Worm (Caenorhabditis elegans) whole organism, mixed stage, embryonic: ENCODE measurements around the gene F35D2.3.

Experiments
- bed-3 ChIP-seq: fragments of 200-800 bp; sonication (Bioruptor generic); optimal IDR thresholded peaks from 3 replicates; lab custom pipeline; 2018; ENCODE audit warnings: mild to moderate bottlenecking, missing genetic modification characterization, moderate library complexity, missing compliant biosample characterization
- blmp-1 ChIP-seq: fragments of 150-350 bp; optimal IDR thresholded peaks from 2 replicates; lab custom pipeline; 2014; ENCODE audit warnings: missing biosample characterization, missing genetic modification characterization
- ceh-39 ChIP-seq: fragments of 150-350 bp; optimal IDR thresholded peaks from 2 replicates; lab custom pipeline; 2014; ENCODE audit warnings: missing biosample characterization, missing genetic modification characterization
- ceh-43 ChIP-seq: fragments of 200-800 bp; sonication (Bioruptor generic); optimal IDR thresholded peaks from 2 replicates; lab custom pipeline; 2018; ENCODE audit warnings: mild to moderate bottlenecking, missing genetic modification characterization, moderate library complexity, missing compliant biosample characterization
- ces-1 ChIP-seq: fragments of 150-350 bp; optimal IDR thresholded peaks from 2 replicates; lab custom pipeline; 2014; ENCODE audit warnings: missing biosample characterization, missing genetic modification reagents, missing genetic modification characterization
- drap-1 ChIP-seq: fragments of 200-800 bp; sonication (Bioruptor generic); optimal IDR thresholded peaks from 3 replicates; lab custom pipeline; 2018; ENCODE audit warnings: mild to moderate bottlenecking, missing genetic modification characterization, missing compliant biosample characterization
- elt-1 ChIP-seq: sonication (generic microtip); optimal IDR thresholded peaks from 2 replicates; lab custom pipeline; 2017; ENCODE audit warnings: missing genetic modification characterization, mild to moderate bottlenecking, missing compliant biosample characterization, antibody characterized with exemption, moderate library complexity, borderline replicate concordance; ENCODE audit not compliant: insufficient read depth
- elt-3 ChIP-seq: fragments of 150-350 bp; optimal IDR thresholded peaks from 2 replicates; lab custom pipeline; 2014; ENCODE audit warnings: missing biosample characterization, missing genetic modification characterization
- flh-1 ChIP-seq: fragments of 200-800 bp; sonication (Bioruptor generic); optimal IDR thresholded peaks from 2 replicates; lab custom pipeline; 2018; ENCODE audit warnings: mild to moderate bottlenecking, missing genetic modification characterization, moderate library complexity, missing compliant biosample characterization
- hlh-1 ChIP-seq: fragments of 150-350 bp; optimal IDR thresholded peaks from 2 replicates; lab custom pipeline; 2014; ENCODE audit warnings: missing biosample characterization, missing genetic modification reagents, missing genetic modification characterization
- lin-32 ChIP-seq: fragments of 200-800 bp; sonication (Bioruptor generic); optimal IDR thresholded peaks from 2 replicates; lab custom pipeline; 2018; ENCODE audit warnings: mild to moderate bottlenecking, missing genetic modification characterization, missing compliant biosample characterization
- mab-5 ChIP-seq: fragments of 150-350 bp; optimal IDR thresholded peaks from 2 replicates; lab custom pipeline; 2014; ENCODE audit warnings: missing biosample characterization, missing genetic modification characterization
- mep-1 ChIP-seq: fragments of 150-350 bp; optimal IDR thresholded peaks from 2 replicates; lab custom pipeline; 2017; ENCODE audit warnings: missing biosample characterization, missing genetic modification reagents, missing genetic modification characterization, inconsistent platforms
- nhr-237 ChIP-seq: fragments of 150-350 bp; optimal IDR thresholded peaks from 2 replicates; lab custom pipeline; 2014; ENCODE audit warnings: missing biosample characterization, missing genetic modification characterization
- nhr-28 ChIP-seq: fragments of 150-350 bp; optimal IDR thresholded peaks from 2 replicates; lab custom pipeline; 2014; ENCODE audit warnings: missing biosample characterization, missing genetic modification characterization
- nhr-76 ChIP-seq: sonication (generic microtip); optimal IDR thresholded peaks from 2 replicates; lab custom pipeline; 2017; ENCODE audit warnings: missing biosample characterization, missing genetic modification characterization
- pha-4 ChIP-seq: fragments of 150-350 bp; optimal IDR thresholded peaks from 2 replicates; lab custom pipeline; 2018; ENCODE audit warnings: missing biosample characterization, missing genetic modification reagents, missing genetic modification characterization
- sem-2 ChIP-seq: fragments of 200-800 bp; sonication (Bioruptor generic); optimal IDR thresholded peaks from 2 replicates; lab custom pipeline; 2018; ENCODE audit warnings: mild to moderate bottlenecking, missing genetic modification characterization, missing compliant biosample characterization
- unc-120 ChIP-seq: sonication (generic microtip); optimal IDR thresholded peaks from 2 replicates; lab custom pipeline; 2017; ENCODE audit warnings: missing genetic modification characterization, missing compliant biosample characterization; ENCODE audit not compliant: poor library complexity, severe bottlenecking
- unc-39 ChIP-seq: fragments of 150-350 bp; optimal IDR thresholded peaks from 2 replicates; lab custom pipeline; 2014; ENCODE audit warnings: missing biosample characterization, missing genetic modification characterization
- ztf-11 ChIP-seq: fragments of 150-350 bp; optimal IDR thresholded peaks from 2 replicates; lab custom pipeline; 2014; ENCODE audit warnings: missing biosample characterization, missing genetic modification characterization

Gene F35D2.3

DNA sequence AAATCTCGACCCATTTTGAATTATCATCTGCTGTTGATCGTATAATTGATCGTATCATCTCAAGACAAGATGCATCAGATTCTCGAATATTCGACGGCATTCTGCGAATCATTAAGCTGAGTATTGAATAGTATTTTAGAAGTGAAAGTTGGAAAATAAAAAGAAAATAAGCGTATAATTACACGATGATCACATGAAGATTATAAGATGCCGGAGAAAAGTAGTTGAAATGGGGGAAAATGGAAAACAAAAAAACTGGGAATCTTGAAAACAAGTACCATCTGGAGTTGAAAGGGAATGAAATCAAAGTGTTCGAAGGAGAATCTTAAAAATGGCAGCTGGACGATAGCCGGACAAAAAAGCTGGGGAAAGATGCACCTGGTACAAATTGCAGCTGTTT lies 50.0 kb downstream of the F35D2.3 start, which contains the start of gene R07G3.8:
TSS of gene R07G3.8 (minus strand) at position 101 of the 400 bp plus-strand sequence.
- TF ChIP-seq nhr-237 (tag; lab: Kevin White, UChicago) (no peak), pha-4 (no peak), ces-1 (GFP tag; lab: Kevin White, UChicago) (no peak), flh-1 (no peak), lin-32 (GFP tag; lab: Kevin White, UChicago) (no peak), sem-2 (no peak), nhr-28 (tag; lab: Kevin White, UChicago) (no peak), elt-3 (tag; lab: Kevin White, UChicago) (no peak), ztf-11 (tag; lab: Kevin White, UChicago) (no peak), blmp-1 (tag; lab: Kevin White, UChicago) (no peak), drap-1 (GFP tag; lab: Kevin White, UChicago) (no peak), ceh-39 (no peak), nhr-76 (no peak), unc-120 (no peak), mab-5 (tag; lab: Kevin White, UChicago) (no peak), bed-3 (GFP tag; lab: Kevin White, UChicago) (no peak), mep-1 (tag; lab: Kevin White, UChicago) (no peak), hlh-1 (no peak), ceh-43 (GFP tag; lab: Kevin White, UChicago) (no peak), elt-1 (tag; lab: Kevin White, UChicago) (no peak)

DNA sequence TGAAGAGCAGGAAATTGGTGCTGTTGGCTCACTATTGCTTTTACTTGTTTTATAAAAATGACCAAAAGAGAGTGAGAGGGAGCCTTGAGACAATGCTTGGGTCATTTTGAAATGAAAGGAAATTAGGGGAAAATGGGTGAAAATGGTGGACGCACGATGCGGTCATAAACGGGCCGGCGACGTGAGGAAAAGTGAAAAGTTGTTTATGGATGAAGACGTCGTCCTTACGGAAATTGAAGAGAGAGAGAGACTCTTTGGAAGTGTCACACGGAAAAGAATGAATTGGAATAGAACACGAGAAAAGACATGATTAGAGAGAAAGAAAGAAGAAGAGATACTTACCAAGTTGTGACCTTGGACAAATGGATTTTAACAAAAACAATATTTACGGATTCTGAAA lies 51.1 kb downstream of the F35D2.3 start:
- peak; percentile 81 for TF ChIP-seq blmp-1 (tag; lab: Kevin White, UChicago)
- no peak for TF ChIP-seq unc-39
